Fruit fly (Drosophila melanogaster) whole organism, embryonic: ENCODE measurements around the gene CG46310.

Experiments
- Ada2b ChIP-seq: fragments of 200-800 bp; sonication (Bioruptor generic); IDR thresholded peaks from 2 replicates; pipeline ENCODE4 v1.3.6; 2022; ENCODE audit warnings: missing biosample characterization, missing genetic modification characterization
- B-H1 ChIP-seq: fragments of 200-800 bp; sonication (Bioruptor generic); IDR thresholded peaks from 3 replicates; pipeline ENCODE4 v1.3.6; 2022; ENCODE audit warnings: missing biosample characterization, missing genetic modification characterization
- CG10462 ChIP-seq: fragments of 200-800 bp; sonication (Bioruptor generic); optimal IDR thresholded peaks from 2 replicates; lab custom pipeline; 2016; ENCODE audit warnings: missing biosample characterization, missing genetic modification characterization
- CG10565 ChIP-seq: fragments of 200-800 bp; sonication (Bioruptor generic); optimal IDR thresholded peaks from 3 replicates; lab custom pipeline; 2016; ENCODE audit warnings: missing biosample characterization, mild to moderate bottlenecking, missing genetic modification characterization
- CG11247 ChIP-seq: fragments of 200-800 bp; sonication (Bioruptor generic); IDR thresholded peaks from 2 replicates; pipeline ENCODE4 v1.3.6; 2022; ENCODE audit warnings: missing biosample characterization, missing genetic modification characterization
- CG11456 ChIP-seq: fragments of 200-800 bp; sonication (Bioruptor generic); IDR thresholded peaks from 3 replicates; pipeline ENCODE4 v1.3.6; 2022; ENCODE audit warnings: missing biosample characterization, missing genetic modification characterization
- CG11504 ChIP-seq: fragments of 200-800 bp; sonication (Bioruptor generic); optimal IDR thresholded peaks from 3 replicates; lab custom pipeline; 2019; ENCODE audit warnings: missing biosample characterization, mild to moderate bottlenecking, missing genetic modification characterization, moderate library complexity
- CG12155 ChIP-seq: fragments of 200-800 bp; sonication (Bioruptor generic); optimal IDR thresholded peaks from 3 replicates; lab custom pipeline; 2016; ENCODE audit warnings: missing biosample characterization, missing genetic modification characterization
- CG12236 ChIP-seq: fragments of 200-800 bp; sonication (Bioruptor generic); optimal IDR thresholded peaks from 2 replicates; lab custom pipeline; 2016; ENCODE audit warnings: missing biosample characterization, missing genetic modification characterization
- CG12744 ChIP-seq: fragments of 200-800 bp; sonication (Bioruptor generic); optimal IDR thresholded peaks from 2 replicates; lab custom pipeline; 2016; ENCODE audit warnings: missing biosample characterization, missing genetic modification characterization
- CG12942 ChIP-seq: fragments of 200-800 bp; sonication (Bioruptor generic); optimal IDR thresholded peaks from 3 replicates; lab custom pipeline; 2016; ENCODE audit warnings: missing biosample characterization, missing genetic modification characterization
- CG14710 ChIP-seq: fragments of 200-800 bp; sonication (Bioruptor generic); optimal IDR thresholded peaks from 3 replicates; lab custom pipeline; 2019; ENCODE audit warnings: missing biosample characterization, mild to moderate bottlenecking, missing genetic modification characterization, moderate library complexity
- CG15073 ChIP-seq: fragments of 200-800 bp; sonication (Bioruptor generic); optimal IDR thresholded peaks from 2 replicates; lab custom pipeline; 2016; ENCODE audit warnings: missing biosample characterization, missing genetic modification characterization
- CG1647 ChIP-seq: fragments of 200-800 bp; sonication (Bioruptor generic); optimal IDR thresholded peaks from 3 replicates; lab custom pipeline; 2016; ENCODE audit warnings: missing biosample characterization, missing genetic modification characterization
- CG16813 ChIP-seq: fragments of 200-800 bp; sonication (Bioruptor generic); IDR thresholded peaks from 3 replicates; pipeline ENCODE4 v1.3.6; 2022; ENCODE audit warnings: missing biosample characterization, missing genetic modification characterization; ENCODE audit not compliant: partially characterized antibody
- CG16815 ChIP-seq: fragments of 200-800 bp; sonication (Bioruptor generic); optimal IDR thresholded peaks from 3 replicates; lab custom pipeline; 2017; ENCODE audit warnings: missing biosample characterization, mild to moderate bottlenecking, missing genetic modification characterization
- CG17568 ChIP-seq: fragments of 200-800 bp; sonication (Bioruptor generic); optimal IDR thresholded peaks from 2 replicates; lab custom pipeline; 2018; ENCODE audit warnings: missing biosample characterization, mild to moderate bottlenecking, missing genetic modification characterization, moderate library complexity
- CG1832 ChIP-seq: fragments of 200-800 bp; sonication (Bioruptor generic); optimal IDR thresholded peaks from 2 replicates; lab custom pipeline; 2017; ENCODE audit warnings: missing biosample characterization, mild to moderate bottlenecking, missing genetic modification characterization, inconsistent platforms
- CG2120 ChIP-seq: fragments of 200-800 bp; sonication (Bioruptor generic); optimal IDR thresholded peaks from 3 replicates; lab custom pipeline; 2016; ENCODE audit warnings: missing biosample characterization, missing genetic modification characterization
- CG2202 ChIP-seq: fragments of 200-800 bp; sonication (Bioruptor generic); optimal IDR thresholded peaks from 2 replicates; lab custom pipeline; 2018; ENCODE audit warnings: missing biosample characterization, mild to moderate bottlenecking, missing genetic modification characterization
- CG32772 ChIP-seq: fragments of 200-800 bp; sonication (Bioruptor generic); IDR thresholded peaks from 2 replicates; pipeline ENCODE4 v1.3.6; 2022; ENCODE audit warnings: missing biosample characterization, missing genetic modification characterization
- CG4820 ChIP-seq: fragments of 200-800 bp; sonication (Bioruptor generic); optimal IDR thresholded peaks from 3 replicates; lab custom pipeline; 2016; ENCODE audit warnings: missing biosample characterization, missing genetic modification characterization
- CG6272 ChIP-seq: fragments of 200-800 bp; sonication (Bioruptor generic); IDR thresholded peaks from 2 replicates; pipeline ENCODE4 v1.3.6; 2022; ENCODE audit warnings: missing biosample characterization, missing genetic modification characterization
- CG6791 ChIP-seq: fragments of 200-800 bp; sonication (Bioruptor generic); IDR thresholded peaks from 3 replicates; pipeline ENCODE4 v1.3.6; 2022; ENCODE audit warnings: missing biosample characterization, missing genetic modification characterization; ENCODE audit not compliant: partially characterized antibody
- CG6854 ChIP-seq: fragments of 200-800 bp; sonication (Bioruptor generic); optimal IDR thresholded peaks from 3 replicates; lab custom pipeline; 2017; ENCODE audit warnings: missing biosample characterization, mild to moderate bottlenecking, missing genetic modification characterization
- CG7928 ChIP-seq: fragments of 200-800 bp; sonication (Bioruptor generic); optimal IDR thresholded peaks from 2 replicates; lab custom pipeline; 2017; ENCODE audit warnings: missing biosample characterization, mild to moderate bottlenecking, missing genetic modification characterization
- CG9932 ChIP-seq: fragments of 200-800 bp; sonication (Bioruptor generic); IDR thresholded peaks from 2 replicates; pipeline ENCODE4 v1.3.6; 2022; ENCODE audit warnings: missing biosample characterization, missing genetic modification characterization
- CTCF ChIP-seq: fragments of 200-800 bp; sonication (Bioruptor generic); optimal IDR thresholded peaks from 2 replicates; lab custom pipeline; 2017; ENCODE audit warnings: missing biosample characterization, mild to moderate bottlenecking, missing genetic modification characterization, moderate library complexity
- Dref ChIP-seq: fragments of 200-800 bp; sonication (Bioruptor generic); IDR thresholded peaks from 2 replicates; pipeline ENCODE4 v1.3.6; 2022; ENCODE audit warnings: missing biosample characterization, missing genetic modification characterization
- Ets65A ChIP-seq: fragments of 200-800 bp; sonication (Bioruptor generic); peaks from one replicate; lab custom pipeline; 2016; ENCODE audit warnings: missing biosample characterization, missing genetic modification characterization
- Gug ChIP-seq: fragments of 200-800 bp; sonication (Bioruptor generic); IDR thresholded peaks from 4 replicates; pipeline ENCODE4 v1.3.6; 2022; ENCODE audit warnings: missing biosample characterization, missing genetic modification characterization
- MTF-1 ChIP-seq: fragments of 200-800 bp; sonication (Bioruptor generic); optimal IDR thresholded peaks from 2 replicates; lab custom pipeline; 2018; ENCODE audit warnings: missing biosample characterization, mild to moderate bottlenecking, missing genetic modification characterization, borderline replicate concordance
- Mrtf ChIP-seq: fragments of 200-800 bp; sonication (Bioruptor generic); IDR thresholded peaks from 3 replicates; pipeline ENCODE4 v1.3.6; 2022; ENCODE audit warnings: missing biosample characterization, missing genetic modification characterization
- NK7.1 ChIP-seq: fragments of 200-800 bp; sonication (Bioruptor generic); optimal IDR thresholded peaks from 3 replicates; lab custom pipeline; 2016; ENCODE audit warnings: missing biosample characterization, missing genetic modification characterization
- Optix ChIP-seq: fragments of 200-800 bp; sonication (Bioruptor generic); IDR thresholded peaks from 3 replicates; pipeline ENCODE4 v1.3.6; 2022; ENCODE audit warnings: missing biosample characterization, missing genetic modification characterization
- Sin3A ChIP-seq: fragments of >200 bp; optimal IDR thresholded peaks from 2 replicates; lab custom pipeline; 2018
- Stat92E ChIP-seq, 3 experiments: fragments of >200 bp in 2 of 3; fragments of 200-800 bp in 1 of 3; sonication (Bioruptor generic) in 1 of 3; optimal IDR thresholded peaks; 2 replicates each; lab custom pipeline; 2017 to 2019; ENCODE audit warnings: missing biosample characterization in 3 of 3, missing genetic modification characterization in 3 of 3, mild to moderate bottlenecking in 1 of 3, moderate library complexity in 1 of 3
- Tbp ChIP-seq: fragments of >200 bp; optimal IDR thresholded peaks from 2 replicates; lab custom pipeline; 2018; ENCODE audit warnings: missing biosample characterization, missing genetic modification characterization
- al ChIP-seq: fragments of 200-800 bp; sonication (Bioruptor generic); IDR thresholded peaks from 2 replicates; pipeline ENCODE4 v1.3.6; 2022; ENCODE audit warnings: missing biosample characterization, missing genetic modification characterization
- ara ChIP-seq: fragments of 200-800 bp; sonication (Bioruptor generic); IDR thresholded peaks from 2 replicates; pipeline ENCODE4 v1.3.6; 2022; ENCODE audit warnings: missing biosample characterization, missing genetic modification characterization
- cad ChIP-seq: fragments of >200 bp; optimal IDR thresholded peaks from 2 replicates; lab custom pipeline; 2017; ENCODE audit warnings: missing biosample characterization, missing genetic modification characterization
- crp ChIP-seq, 2 experiments: fragments of 200-800 bp; sonication (Bioruptor generic); optimal IDR thresholded peaks; 2 replicates in 1 of 2; 3 replicates in 1 of 2; lab custom pipeline; 2017; ENCODE audit warnings: missing biosample characterization in 2 of 2, missing genetic modification characterization in 2 of 2, mild to moderate bottlenecking in 1 of 2, moderate library complexity in 1 of 2
- dimm ChIP-seq: fragments of 200-800 bp; sonication (Bioruptor generic); IDR thresholded peaks from 2 replicates; pipeline ENCODE4 v1.3.6; 2022; ENCODE audit warnings: missing biosample characterization, missing genetic modification characterization
- fd96Cb ChIP-seq: fragments of 200-800 bp; sonication (Bioruptor generic); optimal IDR thresholded peaks from 2 replicates; lab custom pipeline; 2018; ENCODE audit warnings: missing biosample characterization, mild to moderate bottlenecking, missing genetic modification characterization, moderate library complexity
- hkb ChIP-seq, 2 experiments: fragments of 200-800 bp in 1 of 2; fragments of >200 bp in 1 of 2; sonication (Bioruptor generic) in 1 of 2; IDR thresholded peaks in 1 of 2; optimal IDR thresholded peaks in 1 of 2; 2 replicates each; pipeline versions ENCODE4 v1.3.6 to Lab custom; 2017 to 2022; ENCODE audit warnings: missing biosample characterization in 1 of 2, missing genetic modification characterization in 1 of 2
- oc ChIP-seq: fragments of 200-800 bp; sonication (Bioruptor generic); optimal IDR thresholded peaks from 2 replicates; lab custom pipeline; 2018; ENCODE audit warnings: missing biosample characterization, mild to moderate bottlenecking, missing genetic modification characterization, moderate library complexity
- odd ChIP-seq: fragments of 200-800 bp; sonication (Bioruptor generic); optimal IDR thresholded peaks from 2 replicates; lab custom pipeline; 2017; ENCODE audit warnings: missing biosample characterization, mild to moderate bottlenecking, missing genetic modification characterization
- ranshi ChIP-seq: fragments of 200-800 bp; sonication (Bioruptor generic); IDR thresholded peaks from 2 replicates; pipeline ENCODE4 v1.3.6; 2022; ENCODE audit warnings: missing biosample characterization, missing genetic modification characterization
- seq ChIP-seq: fragments of 200-800 bp; sonication (Bioruptor generic); IDR thresholded peaks from 2 replicates; pipeline ENCODE4 v1.3.6; 2022; ENCODE audit warnings: missing biosample characterization, missing genetic modification characterization
- tgo ChIP-seq: fragments of 200-800 bp; sonication (Bioruptor generic); IDR thresholded peaks from 3 replicates; pipeline ENCODE4 v1.3.6; 2022; ENCODE audit warnings: missing biosample characterization, missing genetic modification characterization
- trh ChIP-seq: fragments of 200-800 bp; sonication (Bioruptor generic); optimal IDR thresholded peaks from 2 replicates; lab custom pipeline; 2016; ENCODE audit warnings: missing biosample characterization, missing genetic modification characterization
- tup ChIP-seq: fragments of 200-800 bp; sonication (Bioruptor generic); optimal IDR thresholded peaks from 2 replicates; lab custom pipeline; 2016; ENCODE audit warnings: missing biosample characterization, mild to moderate bottlenecking, missing genetic modification characterization, moderate library complexity

CG46310 gene

dm6 chr3R:23175376-23175775 is 1.7 kb downstream of the CG46310 start (continued):
- TF ChIP-seq Optix (peak; percentile 48; the same call in 1 of the 3 replicates), Dref (GFP tag; lab: Robert Waterston, UW) (no peak), CG32772 (peak; percentile 86), CG6272 (GFP tag; lab: Robert Waterston, UW) (peak; percentile 85), CTCF (GFP tag; lab: Kevin White, UChicago) (peak; percentile 34), trh (GFP tag; lab: Kevin White, UChicago) (peak; percentile 65), CG7928 (GFP tag; lab: Kevin White, UChicago) (peak; percentile 19), Sin3A (no peak), Gug (GFP tag; lab: Robert Waterston, UW) (peak; percentile 74), seq (GFP tag; lab: Robert Waterston, UW) (peak; percentile 86), tgo (GFP tag; lab: Robert Waterston, UW) (peak; percentile 93), CG4820 (GFP tag; lab: Kevin White, UChicago) (peak; percentile 93), CG2202 (peak; percentile 84), odd (GFP tag; lab: Kevin White, UChicago) (peak; percentile 71), CG12236 (GFP tag; lab: Kevin White, UChicago) (peak; percentile 87), Mrtf (GFP tag; lab: Robert Waterston, UW) (peak; percentile 84), dimm (GFP tag; lab: Robert Waterston, UW) (peak; percentile 79), CG9932 (peak; percentile 65), Tbp (no peak), CG14710 (tag; lab: Kevin White, UChicago) (peak; percentile 93), CG12155 (GFP tag; lab: Kevin White, UChicago) (peak; percentile 86), tup (GFP tag; lab: Kevin White, UChicago) (peak; percentile 17), Stat92E (GFP tag; optimal IDR thresholded peaks at IDR 0.05; lab: Kevin White, UChicago) (peak in 1 of 3 experiments; percentile 64), CG17568 (peak; percentile 79), Ada2b (peak; percentile 94), CG6854 (peak; percentile 20), CG16813 (GFP tag; lab: Robert Waterston, UW) (no peak), fd96Cb (tag; lab: Kevin White, UChicago) (peak; percentile 93), oc (tag; lab: Kevin White, UChicago) (peak; percentile 95), CG10462 (GFP tag; lab: Kevin White, UChicago) (peak; percentile 75), CG2120 (GFP tag; lab: Kevin White, UChicago) (peak; percentile 84), CG1647 (GFP tag; lab: Kevin White, UChicago) (peak; percentile 83), MTF-1 (GFP tag; lab: Kevin White, UChicago) (peak; percentile 79), ara (peak; percentile 93), CG11456 (peak; percentile 88), cad (no peak), al (GFP tag; lab: Robert Waterston, UW) (peak; percentile 64), CG10565 (peak; percentile 56), Ets65A (GFP tag; lab: Kevin White, UChicago) (peak; percentile 97), crp (GFP tag; optimal IDR thresholded peaks at IDR 0.05; lab: Kevin White, UChicago) (peak in 1 of 2 experiments; percentile 50), CG12744 (GFP tag; lab: Kevin White, UChicago) (peak; percentile 83), CG11504 (peak; percentile 95), CG12942 (GFP tag; lab: Kevin White, UChicago) (peak; percentile 87), hkb (optimal IDR thresholded peaks at IDR 0.05; lab: Kevin White, UChicago) (no peak), hkb (GFP tag; IDR thresholded peaks at IDR 0.05; lab: Robert Waterston, UW) (peak; percentile 94), CG11247 (GFP tag; lab: Robert Waterston, UW) (peak; percentile 80), CG16815 (GFP tag; lab: Kevin White, UChicago) (peak; percentile 83), CG6791 (GFP tag; lab: Robert Waterston, UW) (no peak), CG15073 (GFP tag; lab: Kevin White, UChicago) (peak; percentile 60), NK7.1 (GFP tag; lab: Kevin White, UChicago) (peak; percentile 72), B-H1 (GFP tag; lab: Robert Waterston, UW) (peak; percentile 88), ranshi (peak; percentile 92), CG1832 (GFP tag; lab: Kevin White, UChicago) (peak; percentile 50)
